Fruit fly (Drosophila melanogaster): Measurements from ENCODE around the gene Nepl8.

Gene Nepl8

dm6 chr2L:16498100-16498499 lies 10.2 kb downstream of the Nepl8 start:
- TF ChIP-seq Eip75B (GFP tag; optimal IDR thresholded peaks at IDR 0.05), result peak; percentile 32
- no peak for TF ChIP-seq Blimp-1 (GFP tag; optimal IDR thresholded peaks at IDR 0.05)
- TF ChIP-seq dac (GFP tag; optimal IDR thresholded peaks at IDR 0.05), result no peak
- TF ChIP-seq svp (GFP tag), result peak; percentile 67
- TF ChIP-seq CG11294 (GFP tag; IDR thresholded peaks at IDR 0.05), result peak; percentile 64
- peak; percentile 14 for TF ChIP-seq CG7368 (GFP tag; optimal IDR thresholded peaks at IDR 0.05)
- TF ChIP-seq cyc (GFP tag; optimal IDR thresholded peaks at IDR 0.05), result peak; percentile 54
- TF ChIP-seq Eip78C (GFP tag), result peak; percentile 81
- TF ChIP-seq CG8119 (GFP tag; IDR thresholded peaks at IDR 0.05), result peak; percentile 73
- TF ChIP-seq CG3032 (tag; optimal IDR thresholded peaks at IDR 0.05), result no peak
- peak; percentile 29 for TF ChIP-seq net (GFP tag; optimal IDR thresholded peaks at IDR 0.05)
- no peak for TF ChIP-seq Eip93F (GFP tag; optimal IDR thresholded peaks at IDR 0.05)
- peak; percentile 28 for TF ChIP-seq CG8632 (GFP tag; optimal IDR thresholded peaks at IDR 0.05)
- TF ChIP-seq CG6163 (GFP tag; IDR thresholded peaks at IDR 0.05), result peak; percentile 25; the same call in 1 of the 3 replicates
- TF ChIP-seq Hr4 (GFP tag; optimal IDR thresholded peaks at IDR 0.05), result peak; percentile 68
- TF ChIP-seq CG16779 (tag; optimal IDR thresholded peaks at IDR 0.05), result no peak
- TF ChIP-seq Sox102F (GFP tag; optimal IDR thresholded peaks at IDR 0.05), result peak; percentile 48
- TF ChIP-seq vri (GFP tag; optimal IDR thresholded peaks at IDR 0.05), result no peak
- peak; percentile 49 for TF ChIP-seq Gug (GFP tag; IDR thresholded peaks at IDR 0.05)
- TF ChIP-seq CG10631 (GFP tag; optimal IDR thresholded peaks at IDR 0.05), result peak; percentile 52
- peak; percentile 75 for TF ChIP-seq esn (GFP tag; optimal IDR thresholded peaks at IDR 0.05)
- TF ChIP-seq pdm3 (GFP tag; optimal IDR thresholded peaks at IDR 0.05), result peak; percentile 70
- TF ChIP-seq Lpt (GFP tag; optimal IDR thresholded peaks at IDR 0.05), result peak; percentile 58
- TF ChIP-seq CG32006 (GFP tag; optimal IDR thresholded peaks at IDR 0.05), result peak; percentile 65
- TF ChIP-seq fkh (GFP tag; optimal IDR thresholded peaks at IDR 0.05), result no peak
- TF ChIP-seq fd85E (GFP tag; optimal IDR thresholded peaks at IDR 0.05), result no peak
- peak; percentile 8 for TF ChIP-seq Sox15 (GFP tag; optimal IDR thresholded peaks at IDR 0.05)
- TF ChIP-seq topi (GFP tag; optimal IDR thresholded peaks at IDR 0.05), result peak; percentile 38
- TF ChIP-seq CG11762 (GFP tag; optimal IDR thresholded peaks at IDR 0.05; ENCODE audit: insufficient read depth), result peak; percentile 6
- no peak for TF ChIP-seq CG11902 (GFP tag; optimal IDR thresholded peaks at IDR 0.05)
- peak; percentile 72 for TF ChIP-seq CG15336 (GFP tag; IDR thresholded peaks at IDR 0.05)
- no peak for TF ChIP-seq Ets96B (tag; optimal IDR thresholded peaks at IDR 0.05)
- peak; percentile 43 for TF ChIP-seq Met (GFP tag; optimal IDR thresholded peaks at IDR 0.05)
- no peak for TF ChIP-seq CG6854 (GFP tag; optimal IDR thresholded peaks at IDR 0.05)
- peak; percentile 46 for TF ChIP-seq Sox14 (GFP tag; optimal IDR thresholded peaks at IDR 0.05)
- peak in 1 of 2 experiments; percentile 41 for TF ChIP-seq salr (GFP tag; optimal IDR thresholded peaks at IDR 0.05)
- peak; percentile 53 for TF ChIP-seq CG6792 (GFP tag; optimal IDR thresholded peaks at IDR 0.05)
- no peak for TF ChIP-seq CG4318 (GFP tag; optimal IDR thresholded peaks at IDR 0.05)
- peak; percentile 57 for TF ChIP-seq lz (GFP tag; optimal IDR thresholded peaks at IDR 0.05)
- TF ChIP-seq Ets21C (GFP tag; optimal IDR thresholded peaks at IDR 0.05), result peak; percentile 40
- peak; percentile 50 for TF ChIP-seq Hr39 (GFP tag; optimal IDR thresholded peaks at IDR 0.05)
- TF ChIP-seq CG31627 (GFP tag; optimal IDR thresholded peaks at IDR 0.05), result peak; percentile 63
- peak; percentile 53 for TF ChIP-seq Smox (GFP tag; optimal IDR thresholded peaks at IDR 0.05)
- peak; percentile 64 for TF ChIP-seq achi (GFP tag; optimal IDR thresholded peaks at IDR 0.05)
- TF ChIP-seq acj6 (GFP tag; optimal IDR thresholded peaks at IDR 0.05), result peak; percentile 43
- peak; percentile 40 for TF ChIP-seq OdsH (GFP tag; optimal IDR thresholded peaks at IDR 0.05)
- TF ChIP-seq eg (GFP tag; IDR thresholded peaks at IDR 0.05), result peak; percentile 77
- TF ChIP-seq CG3919 (GFP tag; optimal IDR thresholded peaks at IDR 0.05), result peak; percentile 26
- TF ChIP-seq CG10669 (GFP tag; optimal IDR thresholded peaks at IDR 0.05), result no peak

Data from whole organism, prepupa.